Fruit fly (Drosophila melanogaster): Measurements from ENCODE around the gene mRpL9.

The mRpL9 gene

DNA sequence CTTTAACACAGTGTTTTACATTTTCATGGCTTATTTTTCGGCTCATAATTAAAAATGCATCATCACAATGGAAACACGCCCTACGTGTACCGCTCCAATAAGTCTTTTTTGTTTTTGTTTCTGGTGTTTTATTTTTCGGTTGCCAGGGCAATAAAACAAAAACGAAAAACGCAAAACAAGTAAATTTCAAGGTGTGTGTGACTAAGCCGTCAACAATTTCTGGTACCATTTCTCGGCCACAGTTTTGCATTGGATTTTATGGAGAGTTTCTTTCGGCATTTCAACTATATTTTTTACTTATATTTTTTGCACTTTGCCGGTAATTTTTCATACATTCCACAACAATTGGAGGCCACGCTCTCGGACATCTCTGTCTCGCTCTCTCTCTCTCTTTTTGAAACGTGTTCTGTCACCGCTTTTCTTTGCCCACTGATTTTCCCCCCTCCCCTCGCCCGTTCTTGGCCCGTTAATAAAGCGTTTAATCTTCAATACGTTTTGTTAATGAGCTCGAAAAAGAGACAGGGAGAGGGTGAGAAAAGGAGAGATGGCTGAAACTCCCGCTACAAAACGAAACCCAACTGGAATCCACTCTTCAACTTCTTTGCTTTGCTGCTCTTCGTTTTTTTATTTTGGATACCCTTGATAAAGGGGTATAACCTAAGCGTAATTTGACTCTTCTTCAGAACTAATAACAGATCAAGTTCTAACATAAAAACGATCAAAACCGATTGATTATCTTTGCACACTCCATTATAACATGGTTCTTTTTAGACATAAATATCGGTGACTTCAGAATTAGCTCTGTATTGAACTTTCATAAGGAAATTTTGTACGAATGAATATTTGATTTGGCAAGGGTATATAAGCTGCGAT is 37.3 kb upstream of the mRpL9 start:
- TF ChIP-seq CG13204 (GFP tag; optimal IDR thresholded peaks at IDR 0.05) = no peak
- no peak for TF ChIP-seq D1 (tag; optimal IDR thresholded peaks at IDR 0.05)
- no peak for TF ChIP-seq rn (GFP tag; IDR thresholded peaks at IDR 0.05)
- no peak for TF ChIP-seq Ets98B (GFP tag; IDR thresholded peaks at IDR 0.05)
- peak; percentile 16; the same call in 1 of the 3 replicates for TF ChIP-seq fd96Ca (GFP tag; IDR thresholded peaks at IDR 0.05)
- TF ChIP-seq CG34367 (tag; optimal IDR thresholded peaks at IDR 0.05) = no peak
- peak; percentile 29 for TF ChIP-seq Pif1A (GFP tag; optimal IDR thresholded peaks at IDR 0.05)
- TF ChIP-seq Snoo (tag; optimal IDR thresholded peaks at IDR 0.05) = peak; percentile 52
- no peak for TF ChIP-seq EcR (GFP tag; optimal IDR thresholded peaks at IDR 0.05)
- 0 out of 2 replicates have a peak, but pooled peaks have one; percentile 31 for TF ChIP-seq CG12605 (GFP tag; IDR thresholded peaks at IDR 0.05)
- TF ChIP-seq CG17806 (tag; optimal IDR thresholded peaks at IDR 0.05) = no peak
- TF ChIP-seq CG4496 (GFP tag; IDR thresholded peaks at IDR 0.05) = no peak

dm6 chr3R:15293878-15294350 is 36.6 kb upstream of the mRpL9 start:
- TF ChIP-seq Pif1B (GFP tag; optimal IDR thresholded peaks at IDR 0.05) = no peak
- TF ChIP-seq CG10348 (GFP tag; IDR thresholded peaks at IDR 0.05) = no peak
- TF ChIP-seq fd96Ca (GFP tag; IDR thresholded peaks at IDR 0.05) = no peak
- TF ChIP-seq Pif1A (GFP tag; optimal IDR thresholded peaks at IDR 0.05) = no peak
- TF ChIP-seq CG12605 (GFP tag; IDR thresholded peaks at IDR 0.05) = no peak
- TF ChIP-seq CG9948 (tag; optimal IDR thresholded peaks at IDR 0.05) = no peak
- TF ChIP-seq D1 (tag; optimal IDR thresholded peaks at IDR 0.05) = no peak
- TF ChIP-seq CG34367 (tag; optimal IDR thresholded peaks at IDR 0.05) = no peak
- no peak for TF ChIP-seq CG14655 (GFP tag; optimal IDR thresholded peaks at IDR 0.05)

DNA sequence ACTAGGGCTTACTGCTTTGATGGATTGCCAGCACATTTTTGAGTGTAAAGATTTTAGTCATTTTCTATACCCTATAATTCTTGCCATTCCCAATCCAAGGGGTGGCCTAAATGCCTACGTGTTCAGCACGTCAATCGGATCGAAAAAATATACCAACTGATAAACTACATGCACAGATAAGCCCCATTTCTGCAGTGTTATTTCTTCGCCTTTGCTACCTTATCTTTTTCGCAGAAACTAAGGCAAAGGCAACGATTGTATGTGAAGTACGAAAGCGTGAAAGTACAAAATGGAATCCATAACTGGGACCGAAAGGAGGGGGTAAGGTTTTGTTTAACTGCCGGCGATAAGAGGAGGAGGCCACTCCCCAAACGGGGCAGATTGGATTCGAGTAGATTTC is 32.6 kb upstream of the mRpL9 start:
- TF ChIP-seq CG10348 (GFP tag; IDR thresholded peaks at IDR 0.05) (no peak), Snoo (tag; optimal IDR thresholded peaks at IDR 0.05) (no peak), CG8159 (tag; optimal IDR thresholded peaks at IDR 0.05) (no peak), gl (tag; optimal IDR thresholded peaks at IDR 0.05) (no peak), fd96Ca (GFP tag; IDR thresholded peaks at IDR 0.05) (no peak), D1 (tag; optimal IDR thresholded peaks at IDR 0.05) (no peak), Pif1A (GFP tag; optimal IDR thresholded peaks at IDR 0.05) (no peak), Ets98B (GFP tag; IDR thresholded peaks at IDR 0.05) (no peak), CG4496 (GFP tag; IDR thresholded peaks at IDR 0.05) (no peak)

- TF ChIP-seq CG15710 (tag; optimal IDR thresholded peaks at IDR 0.05) (no peak), EcR (GFP tag; optimal IDR thresholded peaks at IDR 0.05) (no peak), Ets98B (GFP tag; IDR thresholded peaks at IDR 0.05) (no peak), rn (GFP tag; IDR thresholded peaks at IDR 0.05) (no peak), CG17806 (tag; optimal IDR thresholded peaks at IDR 0.05) (no peak), D1 (tag; optimal IDR thresholded peaks at IDR 0.05) (no peak), Pif1B (GFP tag; optimal IDR thresholded peaks at IDR 0.05) (no peak), CG13204 (GFP tag; optimal IDR thresholded peaks at IDR 0.05) (no peak), fd96Ca (GFP tag; IDR thresholded peaks at IDR 0.05) (no peak), CG32121 (GFP tag; IDR thresholded peaks at IDR 0.05) (no peak), CG34367 (tag; optimal IDR thresholded peaks at IDR 0.05) (no peak), CG10348 (GFP tag; IDR thresholded peaks at IDR 0.05) (no peak), CG12605 (GFP tag; IDR thresholded peaks at IDR 0.05) (no peak), CG9948 (tag; optimal IDR thresholded peaks at IDR 0.05) (no peak), gl (tag; optimal IDR thresholded peaks at IDR 0.05) (no peak), Pif1A (GFP tag; optimal IDR thresholded peaks at IDR 0.05) (no peak), CG8301 (tag; optimal IDR thresholded peaks at IDR 0.05) (no peak)
These were observed 25.3 kb upstream of the mRpL9 start for dm6 chr3R:15305246-15305645.

- no peak for TF ChIP-seq Pif1A (GFP tag; optimal IDR thresholded peaks at IDR 0.05)
- no peak for TF ChIP-seq Pif1B (GFP tag; optimal IDR thresholded peaks at IDR 0.05)
- no peak for TF ChIP-seq CG13204 (GFP tag; optimal IDR thresholded peaks at IDR 0.05)
- TF ChIP-seq Ets98B (GFP tag; IDR thresholded peaks at IDR 0.05) = no peak
- TF ChIP-seq CG17806 (tag; optimal IDR thresholded peaks at IDR 0.05) = no peak
- TF ChIP-seq fd96Ca (GFP tag; IDR thresholded peaks at IDR 0.05) = no peak
These were observed 20.6 kb upstream of the mRpL9 start, which contains the start of gene Tm2 for dm6 chr3R:15309924-15310323. Tm2 (plus strand) TSS chr3R:15310193.

DNA sequence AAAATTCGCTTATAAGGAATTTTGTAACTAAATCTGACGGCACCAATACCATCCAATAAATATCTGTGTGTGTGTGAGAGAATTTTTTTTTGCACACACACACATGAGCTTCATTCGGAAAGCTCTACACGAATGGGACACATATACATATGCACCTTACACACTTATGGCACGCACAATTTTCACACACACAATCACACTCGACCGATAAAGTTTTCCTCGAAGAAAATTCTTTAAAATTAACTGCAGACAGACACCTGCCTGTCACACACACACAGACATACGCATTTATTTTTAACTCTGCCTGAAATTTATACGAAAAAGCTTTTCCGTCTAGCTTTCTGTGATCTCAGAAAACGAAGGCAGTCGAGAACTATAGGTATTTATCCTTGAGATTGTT is 19.8 kb upstream of the mRpL9 start:
- TF ChIP-seq CG4496 (GFP tag; IDR thresholded peaks at IDR 0.05) (no peak), CG9948 (tag; optimal IDR thresholded peaks at IDR 0.05) (no peak), D1 (tag; optimal IDR thresholded peaks at IDR 0.05) (no peak), CG15710 (tag; optimal IDR thresholded peaks at IDR 0.05) (no peak), CG10348 (GFP tag; IDR thresholded peaks at IDR 0.05) (no peak), fd96Ca (GFP tag; IDR thresholded peaks at IDR 0.05) (no peak), EcR (GFP tag; optimal IDR thresholded peaks at IDR 0.05) (no peak), CG8159 (tag; optimal IDR thresholded peaks at IDR 0.05) (no peak), Pif1A (GFP tag; optimal IDR thresholded peaks at IDR 0.05) (no peak)

Measured in whole organism, pupa.